Worm (Caenorhabditis elegans) whole organism, L4/young adult: ENCODE results near the gene Y41C4A.32.
A peak's percentile ranks its signal among the peaks of the same experiment; 100 is the strongest.

Experiments used
- W03F9.2 ChIP-seq: fragments of 150-350 bp; optimal IDR thresholded peaks from 2 replicates; lab custom pipeline; 2014; ENCODE audit warnings: missing biosample characterization, missing genetic modification characterization
- dao-5 ChIP-seq: sonication (generic microtip); optimal IDR thresholded peaks from 2 replicates; lab custom pipeline; 2016; ENCODE audit warnings: missing genotype, missing genetic modification characterization, moderate library complexity, missing compliant biosample characterization
- him-1 ChIP-seq: sonication (generic microtip); optimal IDR thresholded peaks from 2 replicates; lab custom pipeline; 2016; ENCODE audit warnings: missing genotype, missing genetic modification reagents, missing genetic modification characterization, missing compliant biosample characterization

Gene Y41C4A.32

DNA sequence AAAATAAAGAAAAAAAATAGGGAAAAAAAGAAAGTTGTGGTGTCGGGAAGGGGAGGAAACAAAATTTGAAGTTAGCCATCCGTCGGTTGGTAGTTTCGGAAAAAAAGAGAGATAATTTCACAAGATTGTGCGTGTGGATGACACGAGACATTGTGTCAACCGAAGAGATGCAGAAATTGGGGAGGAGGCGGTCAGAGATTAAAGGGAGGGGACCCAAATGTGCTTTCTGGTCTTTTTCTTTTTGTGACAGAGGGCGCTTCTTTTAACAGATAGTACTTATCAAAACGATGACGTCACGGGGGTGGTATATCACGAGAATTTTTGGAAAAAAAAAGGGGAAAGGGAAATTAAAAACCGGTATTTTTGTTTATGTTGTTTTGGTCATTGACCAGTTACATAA lies 17.0 kb downstream of the Y41C4A.32 start:
- TF ChIP-seq W03F9.2 (tag; lab: Kevin White, UChicago): no peak
- TF ChIP-seq him-1 (tag; lab: Kevin White, UChicago): no peak
- TF ChIP-seq dao-5 (tag; lab: Kevin White, UChicago): no peak

DNA sequence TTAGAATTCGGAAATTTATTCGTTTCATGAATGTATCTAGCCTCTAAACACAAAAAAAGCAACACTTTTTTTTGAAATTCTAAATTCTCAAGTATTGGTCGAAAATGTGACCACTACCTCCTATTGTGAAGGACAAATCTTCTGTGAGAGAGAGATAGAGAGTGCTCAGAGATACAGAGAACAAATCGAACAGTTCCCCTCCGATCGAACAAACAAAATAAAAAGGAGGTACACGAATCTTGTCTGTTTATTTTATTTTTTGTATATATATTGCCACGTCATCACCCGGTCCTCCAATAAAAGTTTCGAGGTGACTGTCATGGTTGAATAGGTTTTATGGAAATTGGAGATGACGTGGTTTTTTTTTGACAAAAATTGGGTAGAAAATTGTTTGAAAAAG lies 19.4 kb downstream of the Y41C4A.32 start:
- TF ChIP-seq him-1 (tag; lab: Kevin White, UChicago) (no peak), W03F9.2 (tag; lab: Kevin White, UChicago) (no peak), dao-5 (tag; lab: Kevin White, UChicago) (no peak)

DNA sequence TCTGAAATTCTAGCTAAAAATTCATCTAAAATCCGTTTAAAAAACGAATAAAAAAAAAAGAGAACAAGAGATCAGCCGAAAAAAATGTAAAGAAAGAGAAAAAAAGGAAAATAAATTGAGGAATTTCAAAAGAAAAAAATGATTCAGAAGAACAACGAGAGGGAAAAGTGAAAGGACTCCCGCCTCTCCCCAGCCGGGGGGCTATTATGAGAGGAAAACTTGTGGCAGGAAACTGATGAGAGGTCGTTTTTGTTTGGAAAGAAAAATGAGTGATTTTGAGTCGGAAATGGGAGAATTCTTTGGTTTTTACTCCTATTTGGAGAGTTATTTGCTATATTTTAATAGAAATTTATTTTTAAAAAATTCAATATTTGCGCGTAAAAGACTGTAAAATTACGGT lies 20.7 kb downstream of the Y41C4A.32 start:
- TF ChIP-seq him-1 (tag; lab: Kevin White, UChicago) (no peak), dao-5 (tag; lab: Kevin White, UChicago) (no peak), W03F9.2 (tag; lab: Kevin White, UChicago) (no peak)

DNA sequence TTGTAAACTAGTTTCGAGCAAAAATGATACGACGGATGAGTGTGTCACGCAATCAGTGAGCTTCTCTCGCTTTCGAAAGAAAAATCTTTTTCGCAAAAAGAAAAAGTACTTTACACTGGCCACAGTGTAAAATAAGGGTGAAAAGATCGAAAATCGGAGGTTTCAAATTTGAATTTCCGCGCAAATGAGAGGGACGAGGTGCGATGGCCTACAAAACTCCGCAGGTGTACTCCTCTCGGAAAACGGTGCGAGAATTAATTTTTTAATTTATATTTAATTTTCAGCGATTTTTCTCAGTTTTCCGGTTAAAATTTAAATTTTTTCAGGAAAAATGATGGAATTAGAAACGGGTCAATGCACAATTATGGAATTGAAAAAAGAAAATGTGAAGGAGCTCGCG lies 25.2 kb downstream of the Y41C4A.32 start, which contains the start of gene mrt-2:
Gene mrt-2, plus strand, starts transcription at position 49 of the 400 bp plus-strand sequence.
- TF ChIP-seq dao-5 (tag; lab: Kevin White, UChicago): no peak
- TF ChIP-seq him-1 (tag; lab: Kevin White, UChicago): peak; percentile 11
- peak; percentile 46 for TF ChIP-seq W03F9.2 (tag; lab: Kevin White, UChicago)

DNA sequence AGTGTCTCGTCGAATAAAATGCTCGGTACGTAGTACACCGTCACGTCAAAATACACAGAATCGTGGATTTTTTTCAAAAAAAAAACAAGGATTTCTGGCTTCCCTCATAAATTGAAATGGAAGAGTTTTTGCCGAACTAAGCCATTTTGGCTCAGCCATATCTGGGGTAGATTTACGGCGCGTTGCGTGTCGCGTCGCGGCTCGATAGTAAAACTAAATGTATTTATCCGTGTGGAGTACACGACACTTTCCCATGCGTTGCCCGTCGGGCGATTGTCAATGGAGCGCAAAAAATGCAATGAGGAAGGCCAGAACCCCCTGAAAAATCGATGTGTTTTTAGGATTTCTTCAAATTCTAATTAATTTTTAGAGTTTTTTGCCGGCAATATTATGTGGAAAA lies 28.7 kb downstream of the Y41C4A.32 start:
- TF ChIP-seq W03F9.2 (tag; lab: Kevin White, UChicago) (no peak), dao-5 (tag; lab: Kevin White, UChicago) (no peak), him-1 (tag; lab: Kevin White, UChicago) (no peak)

DNA sequence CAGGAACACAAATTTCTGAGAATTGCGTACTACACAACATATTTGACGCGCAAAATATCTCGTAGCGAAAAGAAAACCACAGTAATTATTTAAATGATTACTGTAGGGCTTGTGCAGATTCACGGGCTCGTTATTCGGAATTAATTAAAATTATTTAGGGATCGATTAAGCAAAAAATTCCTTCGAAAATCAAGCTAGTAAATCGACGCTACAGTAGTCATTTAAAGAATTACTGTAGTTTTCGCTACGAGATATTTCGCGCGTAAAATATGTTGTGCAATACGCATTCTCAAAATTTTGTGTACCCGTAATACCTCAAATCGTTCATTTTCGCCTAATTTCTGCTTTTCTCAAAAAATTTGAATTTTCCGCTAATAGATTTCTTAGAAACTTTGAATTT lies 29.3 kb downstream of the Y41C4A.32 start:
- TF ChIP-seq him-1 (tag; lab: Kevin White, UChicago) (no peak), W03F9.2 (tag; lab: Kevin White, UChicago) (no peak), dao-5 (tag; lab: Kevin White, UChicago) (no peak)

DNA sequence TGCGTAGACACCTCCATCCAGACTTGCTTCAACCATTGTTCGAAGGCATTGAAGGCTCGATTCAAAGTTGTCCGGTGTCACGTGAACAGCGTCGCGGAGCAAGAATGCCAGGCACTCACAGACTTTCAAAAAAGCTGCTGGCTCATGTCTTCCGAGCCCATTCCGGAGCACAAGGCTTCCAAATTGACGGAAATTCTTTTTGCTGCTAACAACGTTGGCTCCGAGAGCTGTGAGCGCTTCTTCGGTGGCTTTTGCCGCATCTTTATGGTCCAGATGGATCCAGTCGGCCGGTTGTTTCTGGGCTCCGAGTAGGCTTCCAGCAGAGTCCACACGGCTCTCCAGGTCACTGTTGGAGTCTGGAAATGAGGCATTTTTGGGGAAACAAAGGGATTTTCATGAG lies 36.4 kb downstream of the Y41C4A.32 start:
- TF ChIP-seq dao-5 (tag; lab: Kevin White, UChicago) (no peak), him-1 (tag; lab: Kevin White, UChicago) (no peak), W03F9.2 (tag; lab: Kevin White, UChicago) (no peak)

DNA sequence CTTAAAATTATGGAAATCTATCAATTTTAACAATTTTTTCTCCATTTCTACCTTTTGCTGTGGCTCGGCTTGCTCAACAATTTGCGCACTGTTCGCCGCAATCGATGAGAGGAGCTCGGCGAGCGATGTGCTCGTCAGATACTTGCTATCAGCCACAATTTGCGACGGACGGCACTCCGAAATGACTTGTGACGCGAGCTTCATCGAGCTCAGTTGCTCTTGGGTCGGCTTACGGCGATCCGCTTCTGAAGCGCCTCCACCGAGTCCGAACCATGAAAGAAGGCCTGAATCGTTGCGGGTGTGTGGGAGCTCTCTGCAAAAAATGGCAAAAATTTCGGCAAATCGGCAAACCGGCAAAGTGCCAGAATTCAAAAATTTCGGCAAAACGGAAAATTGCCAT lies 39.1 kb downstream of the Y41C4A.32 start:
- TF ChIP-seq dao-5 (tag; lab: Kevin White, UChicago) (no peak), him-1 (tag; lab: Kevin White, UChicago) (no peak), W03F9.2 (tag; lab: Kevin White, UChicago) (no peak)
